Worm (Caenorhabditis elegans): ENCODE results near the gene sru-2.

sru-2 gene

ce11 chrIV:9444417-9445026, 41.5 kb upstream of the sru-2 start (continued):
- TF ChIP-seq ceh-16 (tag; optimal IDR thresholded peaks at IDR 0.05), result peak; percentile 66
- TF ChIP-seq dmd-4 (tag; optimal IDR thresholded peaks at IDR 0.05), result peak; percentile 52
- TF ChIP-seq peb-1 (tag; optimal IDR thresholded peaks at IDR 0.05), result no peak
- peak; percentile 28 for TF ChIP-seq lin-39 (tag; optimal IDR thresholded peaks at IDR 0.05)
- TF ChIP-seq nhr-6 (tag; optimal IDR thresholded peaks at IDR 0.05), result peak; percentile 88

DNA sequence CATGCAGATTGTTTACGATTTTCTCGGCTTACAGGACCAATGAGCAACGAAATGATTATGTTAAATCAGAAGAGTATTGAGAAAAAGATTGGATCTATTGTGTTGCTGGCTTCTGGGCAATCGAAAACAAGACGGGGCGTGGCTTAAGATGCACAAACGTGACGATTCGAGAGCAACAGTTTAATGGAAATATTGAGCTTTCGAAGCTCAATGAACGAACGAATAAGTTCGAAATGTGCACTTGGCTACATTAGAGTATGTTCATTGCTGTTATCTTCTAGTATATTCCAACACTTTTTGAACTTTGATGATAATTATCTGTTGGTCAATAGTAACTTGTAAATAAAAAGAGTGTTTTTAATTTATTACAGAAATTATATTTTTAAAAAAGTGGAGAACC, 40.7 kb upstream of the sru-2 start, which contains the start of gene hsp-12.3:
TSS of gene hsp-12.3 (minus strand) at position 101 of the 400 bp plus-strand sequence.
- TF ChIP-seq lin-39 (tag; optimal IDR thresholded peaks at IDR 0.05) (no peak), lin-11 (tag; optimal IDR thresholded peaks at IDR 0.05) (no peak), gmeb-1 (tag; optimal IDR thresholded peaks at IDR 0.05) (no peak), sma-9 (GFP tag; optimal IDR thresholded peaks at IDR 0.05) (no peak), sma-9 (tag; optimal IDR thresholded peaks at IDR 0.05) (no peak), ceh-16 (tag; optimal IDR thresholded peaks at IDR 0.05) (no peak), nhr-11 (tag; optimal IDR thresholded peaks at IDR 0.05) (no peak), ZK546.5 (tag; optimal IDR thresholded peaks at IDR 0.05) (no peak)

DNA sequence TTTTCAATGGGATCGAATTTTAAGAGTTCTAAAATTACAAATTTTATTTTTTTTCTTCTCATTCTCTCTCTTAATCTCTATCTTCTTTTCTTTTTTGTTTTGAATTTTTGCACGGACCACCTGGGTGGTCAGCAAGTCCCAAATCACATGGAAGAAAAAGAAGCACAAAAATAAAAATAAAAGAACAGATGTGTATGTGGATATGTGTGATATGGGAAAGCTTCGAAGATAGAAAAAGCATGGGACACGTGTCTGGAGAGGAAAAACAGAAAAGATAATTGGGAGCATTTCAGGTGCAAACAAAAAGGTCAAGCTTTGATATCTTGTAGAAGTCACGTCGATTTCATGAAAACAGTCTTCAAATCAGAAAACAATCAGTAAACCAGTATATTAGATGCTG, 38.9 kb upstream of the sru-2 start, which contains the start of gene hsp-12.6:
TSS of gene hsp-12.6 (minus strand) at position 20 of the 400 bp plus-strand sequence.
- peak; percentile 32 for TF ChIP-seq snpc-4 (tag; optimal IDR thresholded peaks at IDR 0.05)
- peak; percentile 9 for TF ChIP-seq C34F6.9 (tag; optimal IDR thresholded peaks at IDR 0.05)
- no peak for TF ChIP-seq ceh-82 (tag; optimal IDR thresholded peaks at IDR 0.05)
- peak; percentile 60 for TF ChIP-seq nhr-129 (tag; optimal IDR thresholded peaks at IDR 0.05)
- TF ChIP-seq alr-1 (tag; optimal IDR thresholded peaks at IDR 0.05), result no peak
- TF ChIP-seq sma-9 (GFP tag; optimal IDR thresholded peaks at IDR 0.05), result peak; percentile 69
- no peak for TF ChIP-seq sma-9 (tag; optimal IDR thresholded peaks at IDR 0.05)
- TF ChIP-seq lsy-2 (tag; optimal IDR thresholded peaks at IDR 0.05), result peak in 1 of 2 experiments; percentile 33
- peak; percentile 47 for TF ChIP-seq F13H6.1 (tag; optimal IDR thresholded peaks at IDR 0.05)

- TF ChIP-seq F13H6.1 (tag; optimal IDR thresholded peaks at IDR 0.05) (no peak), nhr-129 (tag; optimal IDR thresholded peaks at IDR 0.05) (no peak), nhr-11 (tag; optimal IDR thresholded peaks at IDR 0.05) (no peak), mbf-1 (tag; optimal IDR thresholded peaks at IDR 0.05) (no peak), fos-1 (tag; optimal IDR thresholded peaks at IDR 0.05) (no peak), ztf-11 (tag; optimal IDR thresholded peaks at IDR 0.05) (no peak), nhr-6 (tag; optimal IDR thresholded peaks at IDR 0.05) (no peak), nhr-237 (tag; optimal IDR thresholded peaks at IDR 0.05) (no peak), nhr-10 (tag; optimal IDR thresholded peaks at IDR 0.05) (no peak)
These were observed 35.7 kb upstream of the sru-2 start, which contains the start of gene cpin-1 for ce11 chrIV:9450375-9450774. cpin-1 (plus strand) TSS chrIV:9450675.

- no peak for TF ChIP-seq lin-39 (tag; optimal IDR thresholded peaks at IDR 0.05)
These were observed 34.3 kb upstream of the sru-2 start for ce11 chrIV:9451816-9452215.

- TF ChIP-seq ztf-4 (tag; optimal IDR thresholded peaks at IDR 0.05) (no peak), crh-2 (tag; optimal IDR thresholded peaks at IDR 0.05) (no peak), snpc-4 (tag; optimal IDR thresholded peaks at IDR 0.05) (no peak), egl-27 (tag; optimal IDR thresholded peaks at IDR 0.05) (no peak), nhr-21 (tag; optimal IDR thresholded peaks at IDR 0.05) (no peak), ztf-1 (GFP tag; conservative IDR thresholded peaks at IDR 0.05) (no peak), dmd-4 (tag; optimal IDR thresholded peaks at IDR 0.05) (no peak), sma-9 (GFP tag; optimal IDR thresholded peaks at IDR 0.05) (no peak), sma-9 (tag; optimal IDR thresholded peaks at IDR 0.05) (no peak), unc-55 (GFP tag; optimal IDR thresholded peaks at IDR 0.05) (no peak), ceh-82 (tag; optimal IDR thresholded peaks at IDR 0.05) (no peak), ztf-11 (tag; optimal IDR thresholded peaks at IDR 0.05) (no peak), elt-3 (tag; optimal IDR thresholded peaks at IDR 0.05) (no peak), nhr-11 (tag; optimal IDR thresholded peaks at IDR 0.05) (no peak), C34F6.9 (tag; optimal IDR thresholded peaks at IDR 0.05) (no peak), sma-3 (GFP tag; optimal IDR thresholded peaks at IDR 0.05) (no peak), blmp-1 (tag; optimal IDR thresholded peaks at IDR 0.05; ENCODE audit: insufficient read depth) (no peak), F13H6.1 (tag; optimal IDR thresholded peaks at IDR 0.05) (no peak), skn-1 (tag; optimal IDR thresholded peaks at IDR 0.05) (no peak), nhr-237 (tag; optimal IDR thresholded peaks at IDR 0.05) (no peak), nhr-12 (tag; optimal IDR thresholded peaks at IDR 0.05) (no peak)
These were observed 28.7 kb upstream of the sru-2 start, which contains the start of gene cutl-17 for ce11 chrIV:9457400-9457799. cutl-17 (minus strand) TSS chrIV:9457500.
